Worm (Caenorhabditis elegans) whole organism, L4/young adult: ENCODE data around the gene sams-3.

ENCODE experiments used
- W03F9.2 ChIP-seq: fragments of 150-350 bp; optimal IDR thresholded peaks from 2 replicates; lab custom pipeline; 2014; ENCODE audit warnings: missing biosample characterization, missing genetic modification characterization
- him-1 ChIP-seq: sonication (generic microtip); optimal IDR thresholded peaks from 2 replicates; lab custom pipeline; 2016; ENCODE audit warnings: missing genotype, missing genetic modification reagents, missing genetic modification characterization, missing compliant biosample characterization

- TF ChIP-seq him-1 (tag; lab: Kevin White, UChicago) (no peak), W03F9.2 (tag; lab: Kevin White, UChicago) (no peak)
Observed at ce11 chrIV:5806348-5806747, 42.1 kb upstream of the sams-3 start.
